Worm (Caenorhabditis elegans) whole organism, early embryonic: ENCODE data around the gene Y39A3B.8.

Source experiments
- F13C5.2 ChIP-seq: sonication (generic microtip); optimal IDR thresholded peaks from 2 replicates; lab custom pipeline; 2017; ENCODE audit warnings: mild to moderate bottlenecking, missing genetic modification characterization, inconsistent platforms, missing compliant biosample characterization
- ama-1 ChIP-seq: fragments of 150-350 bp; optimal IDR thresholded peaks from 2 replicates; lab custom pipeline; 2014
- flt-1 ChIP-seq: fragments of 200-800 bp; sonication (Bioruptor generic); IDR thresholded peaks from 2 replicates; pipeline ENCODE4 v1.3.6; 2022; ENCODE audit warnings: missing genetic modification characterization, missing compliant biosample characterization
- hmbx-1 ChIP-seq: sonication (generic microtip); optimal IDR thresholded peaks from 2 replicates; lab custom pipeline; 2016; ENCODE audit warnings: mild to moderate bottlenecking, missing genetic modification characterization, missing compliant biosample characterization
- pes-1 ChIP-seq: fragments of 200-800 bp; sonication (Bioruptor generic); IDR thresholded peaks from 2 replicates; pipeline ENCODE4 v1.3.6; 2022; ENCODE audit warnings: missing genetic modification reagents, missing genetic modification characterization, missing compliant biosample characterization
- sea-1 ChIP-seq: fragments of 200-800 bp; sonication (Bioruptor generic); conservative IDR thresholded peaks from 2 replicates; pipeline ENCODE4 v1.3.6; 2022; ENCODE audit warnings: missing genetic modification characterization, missing compliant biosample characterization
- tbx-37 ChIP-seq: fragments of 200-800 bp; sonication (Bioruptor generic); conservative IDR thresholded peaks from 2 replicates; pipeline ENCODE4 v1.3.6; 2022; ENCODE audit warnings: missing genetic modification reagents, missing genetic modification characterization, missing compliant biosample characterization
- tra-4 ChIP-seq: sonication (generic microtip); optimal IDR thresholded peaks from 2 replicates; lab custom pipeline; 2017; ENCODE audit warnings: missing genetic modification characterization, missing compliant biosample characterization

DNA sequence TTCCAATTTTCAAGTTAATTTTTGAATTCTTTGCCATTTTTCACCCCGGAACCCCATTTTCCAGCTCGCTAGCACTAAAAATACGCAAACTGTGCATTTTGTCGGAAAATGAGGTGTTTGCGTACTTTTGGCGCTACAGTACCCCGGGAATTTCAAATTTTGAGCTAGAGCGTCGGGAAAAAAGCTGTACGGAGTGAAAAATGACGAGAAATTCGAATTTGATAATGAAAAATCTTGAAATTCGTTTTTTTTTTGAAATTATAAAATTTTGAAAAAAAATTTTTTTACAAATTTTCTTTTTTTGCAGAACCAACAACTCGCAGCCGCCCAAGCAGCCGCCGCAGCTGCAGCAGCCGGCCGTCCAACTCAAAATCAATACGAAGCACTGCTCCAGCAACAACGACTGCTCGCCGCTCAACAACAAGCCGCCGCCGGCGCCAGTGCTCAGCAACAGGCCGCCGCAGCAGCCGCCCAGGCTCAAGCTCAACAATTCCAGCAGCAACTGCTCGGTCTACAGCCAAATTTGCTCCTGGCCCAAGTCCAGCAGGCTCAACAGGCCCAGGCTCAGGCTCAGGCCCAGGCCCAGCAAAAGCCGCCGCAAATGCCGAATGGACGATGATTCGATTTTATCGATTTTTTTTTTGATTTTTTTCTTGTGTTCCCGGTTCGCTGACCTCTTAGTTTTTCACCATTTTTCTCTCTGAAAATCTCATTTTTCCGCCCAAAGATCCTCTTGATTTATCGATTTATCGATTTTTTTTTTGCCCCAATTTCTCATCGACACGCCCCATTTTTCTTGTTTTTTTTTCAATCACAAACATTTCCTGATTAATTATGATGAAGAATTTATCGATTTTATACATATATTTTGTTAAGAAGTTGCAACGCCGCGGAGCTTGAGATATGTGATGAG is 48.8 kb upstream of the Y39A3B.8 start:
- TF ChIP-seq hmbx-1 (tag; lab: Kevin White, UChicago): no peak
- TF ChIP-seq flt-1 (GFP tag; lab: Robert Waterston, UW): no peak
- TF ChIP-seq pes-1: peak; percentile 40; the same call in 1 of the 2 replicates
- TF ChIP-seq ama-1 (lab: Kevin White, UChicago): no peak
- no peak for TF ChIP-seq tra-4 (tag; lab: Kevin White, UChicago)
- TF ChIP-seq tbx-37 (GFP tag; lab: Robert Waterston, UW): no peak
- no peak for TF ChIP-seq sea-1 (GFP tag; lab: Robert Waterston, UW)
- no peak for TF ChIP-seq F13C5.2
